In genomic region chrII:13050050-13050449, ce11 we compare ENCODE assay signal across 4 worm cellular contexts.
A peak's percentile ranks its signal among the peaks of the same experiment; 100 is the strongest.
TF ChIP-seq lines count a peak whose summit lies in the region.

No protein-coding gene starts in this region.

TF ChIP-seq in whole organism, L1 larva, 84 proteins besides CTCF, POLR2A, EP300 and RAD21:
- TF ChIP-seq nhr-71 (tag; optimal IDR thresholded peaks at IDR 0.05; lab: Kevin White, UChicago) = no peak
- peak; percentile 47 for TF ChIP-seq snpc-4 (tag; optimal IDR thresholded peaks at IDR 0.05; lab: Kevin White, UChicago)
TF ChIP-seq in whole organism, L1 larva: peak in this region for 1.

TF ChIP-seq in whole organism, L2 larva, 48 proteins besides CTCF, POLR2A, EP300 and RAD21:
- no peak for TF ChIP-seq nhr-237 (tag; optimal IDR thresholded peaks at IDR 0.05; lab: Kevin White, UChicago)
- peak; percentile 41 for TF ChIP-seq snpc-4 (tag; optimal IDR thresholded peaks at IDR 0.05; lab: Kevin White, UChicago)
- TF ChIP-seq ztf-11 (tag; optimal IDR thresholded peaks at IDR 0.05; lab: Kevin White, UChicago) = no peak
- TF ChIP-seq peb-1 (tag; optimal IDR thresholded peaks at IDR 0.05; lab: Kevin White, UChicago) = no peak
- no peak for TF ChIP-seq F13H6.1 (tag; optimal IDR thresholded peaks at IDR 0.05; lab: Kevin White, UChicago)
TF ChIP-seq in whole organism, L2 larva: peak in this region for 1.

TF ChIP-seq in whole organism, L4 larva, 104 proteins besides CTCF, POLR2A, EP300 and RAD21:
- TF ChIP-seq pqm-1 (tag; optimal IDR thresholded peaks at IDR 0.05; lab: Kevin White, UChicago) = no peak
- no peak for TF ChIP-seq hlh-11 (tag; optimal IDR thresholded peaks at IDR 0.05; lab: Kevin White, UChicago)
- TF ChIP-seq spr-3 (GFP tag; optimal IDR thresholded peaks at IDR 0.05; lab: Kevin White, UChicago) = no peak
- no peak for TF ChIP-seq attf-4 (tag; optimal IDR thresholded peaks at IDR 0.05; lab: Kevin White, UChicago)
- TF ChIP-seq F37D6.2 (tag; optimal IDR thresholded peaks at IDR 0.05; lab: Kevin White, UChicago) = no peak
- no peak for TF ChIP-seq mdl-1 (tag; optimal IDR thresholded peaks at IDR 0.05; lab: Kevin White, UChicago)
- no peak for TF ChIP-seq nhr-42 (GFP tag; IDR thresholded peaks at IDR 0.05; lab: Robert Waterston, UW)
- TF ChIP-seq snpc-1.2 (GFP tag; IDR thresholded peaks at IDR 0.05; lab: Robert Waterston, UW) = 0 out of 2 replicates have a peak, but pooled peaks have one; percentile 29
- TF ChIP-seq jun-1 (tag; optimal IDR thresholded peaks at IDR 0.05; lab: Kevin White, UChicago) = no peak
- 0 out of 2 replicates have a peak, but pooled peaks have one; percentile 12 for TF ChIP-seq Y75B8A.6 (GFP tag; IDR thresholded peaks at IDR 0.05; lab: Robert Waterston, UW)
- TF ChIP-seq pha-4 (GFP tag; IDR thresholded peaks at IDR 0.05; lab: Robert Waterston, UW) = no peak
- no peak for TF ChIP-seq pha-4 (tag; optimal IDR thresholded peaks at IDR 0.05; lab: Kevin White, UChicago)
- no peak for TF ChIP-seq unc-130 (GFP tag; optimal IDR thresholded peaks at IDR 0.05; lab: Kevin White, UChicago)
- TF ChIP-seq nhr-102 (tag; optimal IDR thresholded peaks at IDR 0.05; lab: Kevin White, UChicago) = no peak
- TF ChIP-seq rbr-2 (tag; optimal IDR thresholded peaks at IDR 0.05; lab: Kevin White, UChicago) = no peak
- no peak for TF ChIP-seq D1046.2 (GFP tag; IDR thresholded peaks at IDR 0.05; lab: Robert Waterston, UW)
- TF ChIP-seq mes-2 (tag; optimal IDR thresholded peaks at IDR 0.05; lab: Kevin White, UChicago; ENCODE audit: poor library complexity, severe bottlenecking) = no peak
- TF ChIP-seq set-16 (GFP tag; IDR thresholded peaks at IDR 0.05; lab: Robert Waterston, UW) = peak; percentile 71
- TF ChIP-seq egl-43 (GFP tag; IDR thresholded peaks at IDR 0.05; lab: Robert Waterston, UW) = 0 out of 2 replicates have a peak, but pooled peaks have one; percentile 7
- TF ChIP-seq F44E2.7 (GFP tag; IDR thresholded peaks at IDR 0.05; lab: Robert Waterston, UW) = no peak
- TF ChIP-seq lin-29 (GFP tag; IDR thresholded peaks at IDR 0.05; lab: Robert Waterston, UW) = no peak
- 0 out of 2 replicates have a peak, but pooled peaks have one; percentile 25 for TF ChIP-seq F26F4.8 (GFP tag; conservative IDR thresholded peaks at IDR 0.05; lab: Robert Waterston, UW)
- TF ChIP-seq duxl-1 (tag; optimal IDR thresholded peaks at IDR 0.05; lab: Kevin White, UChicago; ENCODE audit: poor library complexity) = no peak
TF ChIP-seq in whole organism, L4 larva: peak in this region for 5.

TF ChIP-seq in whole organism, young adult, 124 proteins besides CTCF, POLR2A, EP300 and RAD21:
- TF ChIP-seq snpc-1.1 (tag; optimal IDR thresholded peaks at IDR 0.05; lab: Kevin White, UChicago; ENCODE audit: insufficient read depth) (peak; percentile 56), ztf-6 (GFP tag; IDR thresholded peaks at IDR 0.05; lab: Robert Waterston, UW) (no peak), ztf-22 (GFP tag; optimal IDR thresholded peaks at IDR 0.05; lab: Kevin White, UChicago) (no peak), mes-4 (tag; optimal IDR thresholded peaks at IDR 0.05; lab: Kevin White, UChicago) (no peak), nhr-27 (tag; optimal IDR thresholded peaks at IDR 0.05; lab: Kevin White, UChicago) (no peak), zfh-2 (GFP tag; conservative IDR thresholded peaks at IDR 0.05; lab: Robert Waterston, UW) (peak; percentile 77), snpc-4 (GFP tag; optimal IDR thresholded peaks at IDR 0.05; lab: Kevin White, UChicago) (peak; percentile 55), snpc-4 (tag; optimal IDR thresholded peaks at IDR 0.05; lab: Kevin White, UChicago) (peak in 2 of 4 experiments; percentile 71 to 88), hmg-1.2 (GFP tag; IDR thresholded peaks at IDR 0.05; lab: Robert Waterston, UW) (peak; percentile 54; the same call in 1 of the 2 replicates), madf-3 (GFP tag; IDR thresholded peaks at IDR 0.05; lab: Robert Waterston, UW) (no peak), snpc-3.4 (tag; optimal IDR thresholded peaks at IDR 0.05; lab: Kevin White, UChicago) (no peak), nhr-120 (GFP tag; IDR thresholded peaks at IDR 0.05; lab: Robert Waterston, UW) (no peak), K12H6.12 (tag; optimal IDR thresholded peaks at IDR 0.05; lab: Kevin White, UChicago) (no peak), hmg-20 (GFP tag; IDR thresholded peaks at IDR 0.05; lab: Robert Waterston, UW) (no peak), sptf-2 (GFP tag; optimal IDR thresholded peaks at IDR 0.05; lab: Kevin White, UChicago) (no peak), ztf-25 (GFP tag; IDR thresholded peaks at IDR 0.05; lab: Robert Waterston, UW) (no peak), rpc-1 (optimal IDR thresholded peaks at IDR 0.05; lab: Kevin White, UChicago) (no peak), rpc-1 (tag; optimal IDR thresholded peaks at IDR 0.05; lab: Kevin White, UChicago) (no peak), K11D2.4 (GFP tag; IDR thresholded peaks at IDR 0.05; lab: Robert Waterston, UW) (no peak), let-607 (tag; optimal IDR thresholded peaks at IDR 0.05; lab: Kevin White, UChicago) (no peak)
TF ChIP-seq in whole organism, young adult: peak in this region for 4.
